Worm (Caenorhabditis elegans): ENCODE results near the gene dpf-2.

dpf-2 gene

DNA sequence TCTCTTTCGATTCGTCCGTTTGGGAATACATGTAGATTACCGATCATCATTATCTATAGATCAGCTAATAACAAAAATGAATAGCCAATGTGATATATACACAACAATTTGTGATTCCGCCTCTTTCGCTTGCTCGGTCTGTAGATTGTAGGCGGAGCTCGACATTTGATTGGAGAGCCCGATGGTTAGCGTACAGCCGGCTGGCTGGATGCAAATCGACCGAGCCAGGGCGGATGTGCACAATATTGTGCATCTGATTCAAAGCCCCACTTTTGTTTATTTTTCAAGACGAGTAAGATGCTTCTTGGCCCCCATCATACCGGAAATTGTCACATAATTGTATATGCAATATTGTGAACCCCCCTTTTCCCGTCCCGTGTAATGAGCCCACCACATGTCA lies 30.1 kb downstream of the dpf-2 start, which contains the start of gene dmd-4:
dmd-4 (minus strand) TSS at position 101 of the 400 bp plus-strand sequence.
- TF ChIP-seq unc-62 (GFP tag; optimal IDR thresholded peaks at IDR 0.05) = no peak

DNA sequence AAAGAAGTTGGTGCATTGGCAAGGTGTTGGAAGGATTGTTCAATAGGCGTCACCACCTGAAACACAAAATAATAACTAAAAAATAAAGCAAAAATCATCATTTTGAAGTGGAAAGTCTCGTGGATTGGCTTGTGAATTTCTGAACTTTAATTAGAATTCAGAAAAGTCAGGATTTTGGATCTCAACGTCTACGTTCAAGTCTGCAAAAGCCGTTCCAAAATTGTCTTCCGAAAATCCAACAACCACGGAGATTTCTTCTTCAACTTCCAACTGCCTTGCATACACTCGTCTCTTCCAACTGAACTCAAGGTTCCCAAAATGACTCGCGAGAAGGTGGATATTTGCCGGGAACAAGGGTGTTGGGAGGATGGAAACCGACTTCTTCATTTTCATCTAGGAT lies 34.1 kb downstream of the dpf-2 start, which contains the start of gene C27C12.3:
C27C12.3 (minus strand) TSS at position 101 of the 400 bp plus-strand sequence.
- no peak for TF ChIP-seq unc-62 (GFP tag; optimal IDR thresholded peaks at IDR 0.05)

DNA sequence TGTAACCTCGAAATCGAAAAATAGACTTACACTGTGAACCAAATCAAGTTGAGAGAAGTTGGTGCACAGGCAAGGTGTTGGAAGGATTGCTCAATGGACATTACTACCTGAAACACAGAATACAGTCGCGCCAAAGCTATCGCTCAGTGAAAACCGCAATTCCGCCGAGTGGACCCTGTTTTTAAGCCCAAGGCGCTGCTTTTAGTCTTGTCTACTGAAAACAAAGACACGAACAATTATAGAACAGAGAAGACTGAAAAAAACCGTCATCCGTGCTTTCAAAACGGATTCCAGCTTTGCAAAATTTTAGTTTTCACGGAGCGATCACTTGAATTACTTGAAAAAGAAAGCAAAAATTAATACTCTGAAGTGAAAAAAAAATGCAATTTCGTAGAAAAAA lies 36.6 kb downstream of the dpf-2 start, which contains the start of gene F31F6.1:
F31F6.1 (minus strand) TSS at position 101 of the 400 bp plus-strand sequence.
- TF ChIP-seq unc-62 (GFP tag; optimal IDR thresholded peaks at IDR 0.05) = no peak

DNA sequence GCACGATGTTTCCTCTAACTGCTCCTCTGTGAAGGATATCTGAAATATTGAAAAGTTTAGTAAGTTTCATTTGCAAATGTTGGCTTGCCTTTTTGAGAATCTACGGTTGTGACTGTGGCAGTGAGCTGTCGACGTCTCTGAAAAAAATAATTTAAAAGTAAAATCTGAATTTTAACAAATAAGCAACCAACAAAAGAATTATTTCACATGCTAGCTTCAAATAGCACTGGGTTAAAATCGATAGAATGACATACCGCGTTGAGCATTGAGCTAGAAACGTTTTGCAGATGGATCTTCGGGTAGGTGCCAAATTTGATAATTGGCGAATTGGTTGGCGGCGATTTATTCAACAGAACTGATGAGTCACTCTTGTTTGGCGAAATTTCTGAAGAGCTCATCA lies 40.1 kb downstream of the dpf-2 start, which contains the start of gene F31F6.2:
F31F6.2 (minus strand) TSS at position 101 of the 400 bp plus-strand sequence.
- TF ChIP-seq unc-62 (GFP tag; optimal IDR thresholded peaks at IDR 0.05) = no peak

DNA sequence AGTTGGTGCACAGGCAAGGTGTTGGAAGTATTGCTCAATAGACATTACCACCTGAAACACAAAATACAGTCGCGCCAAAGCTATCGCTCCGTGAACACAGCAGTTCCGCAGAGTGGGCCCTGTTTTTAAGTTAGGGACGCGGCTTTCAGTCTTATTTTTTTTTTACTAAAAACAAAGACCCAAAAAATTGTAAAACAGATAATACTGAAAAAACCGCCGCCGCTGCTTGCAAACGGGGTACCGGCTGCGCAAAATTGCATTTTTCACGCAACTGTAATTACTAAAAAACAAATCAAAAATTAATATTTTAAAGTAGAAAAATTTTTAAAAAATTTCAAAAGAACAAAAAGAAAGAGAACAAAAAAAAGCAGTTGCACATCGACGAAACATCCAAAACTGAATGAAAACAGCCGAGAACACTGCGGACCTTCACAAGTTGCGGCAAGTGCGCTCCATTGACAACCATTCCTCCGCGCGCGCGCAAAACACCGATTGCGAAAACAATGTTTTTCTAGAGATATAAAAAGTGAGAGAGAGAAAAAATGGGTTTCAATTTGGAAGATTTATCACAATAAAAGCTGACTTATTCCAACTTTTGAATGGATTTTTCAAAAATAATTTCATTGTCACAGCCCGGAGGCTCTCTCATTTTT lies 41.3 kb downstream of the dpf-2 start, which contains the start of gene F31F6.3:
F31F6.3 (minus strand) TSS at position 51 of the 653 bp plus-strand sequence.
- no peak for TF ChIP-seq unc-62 (GFP tag; optimal IDR thresholded peaks at IDR 0.05)

DNA sequence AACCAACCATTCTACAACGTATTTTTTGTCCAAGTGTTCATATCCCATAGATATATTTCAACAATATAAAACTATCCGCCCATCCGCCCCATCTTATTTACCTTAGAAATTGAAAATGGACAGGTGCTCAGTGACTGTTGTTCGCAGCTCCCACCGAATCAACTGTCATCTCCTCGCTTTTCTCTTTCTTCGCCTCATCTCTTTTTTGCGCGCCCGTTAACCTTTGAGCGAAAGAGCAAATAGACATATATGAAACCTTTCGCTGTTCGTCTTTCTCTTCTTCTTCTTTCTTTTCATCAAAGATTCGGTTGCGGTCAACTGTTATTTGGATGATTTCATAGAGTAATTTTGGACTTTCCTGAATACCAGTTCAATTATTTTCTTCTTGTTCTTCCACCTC lies 44.0 kb downstream of the dpf-2 start, which contains the start of gene sssh-1:
sssh-1 (plus strand) TSS at position 301 of the 400 bp plus-strand sequence.
- TF ChIP-seq unc-62 (GFP tag; optimal IDR thresholded peaks at IDR 0.05) = no peak

DNA sequence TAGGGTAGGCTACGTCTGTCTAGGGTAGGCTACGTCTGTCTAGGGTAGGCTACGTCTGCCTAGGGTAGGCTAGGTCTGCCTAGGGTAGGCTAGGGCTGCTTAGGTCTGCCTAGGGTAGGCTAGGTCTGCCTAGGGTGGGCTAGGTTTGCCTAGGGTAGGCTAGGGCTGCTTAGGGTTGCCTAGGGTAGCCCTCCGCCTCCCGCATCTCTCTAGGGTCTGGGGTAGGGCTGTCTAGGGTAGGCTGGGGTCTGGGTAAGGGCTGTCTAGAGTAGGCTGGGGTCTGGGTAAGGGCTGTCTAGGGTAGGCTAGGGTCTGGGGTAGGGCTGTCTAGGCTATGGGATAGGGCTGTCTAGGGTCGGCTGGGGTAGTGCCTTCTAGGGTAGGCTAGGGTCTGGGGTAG lies 46.1 kb downstream of the dpf-2 start:
- TF ChIP-seq unc-62 (GFP tag; optimal IDR thresholded peaks at IDR 0.05) = no peak

DNA sequence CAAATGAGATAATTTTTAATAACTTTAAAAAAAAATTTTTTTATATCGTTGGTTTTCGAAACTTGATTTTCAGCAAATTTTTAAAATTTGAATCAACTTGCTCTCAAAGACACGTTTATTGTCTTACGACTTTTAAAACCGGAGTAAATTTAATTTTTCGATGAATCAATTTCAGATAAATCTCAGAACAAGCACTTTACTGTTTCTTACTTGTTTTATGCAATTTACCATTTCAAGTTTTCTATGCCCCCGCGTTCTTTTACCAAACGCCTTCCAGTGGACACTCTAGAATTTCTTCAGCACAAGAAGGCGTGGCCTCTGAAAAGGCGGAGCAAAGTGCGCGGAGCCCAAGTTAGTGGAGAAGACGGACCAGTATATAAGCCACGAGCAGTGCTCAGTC lies 49.5 kb downstream of the dpf-2 start, which contains the start of gene flp-8:
flp-8 (plus strand) TSS at position 301 of the 400 bp plus-strand sequence.
- no peak for TF ChIP-seq unc-62 (GFP tag; optimal IDR thresholded peaks at IDR 0.05)

DNA sequence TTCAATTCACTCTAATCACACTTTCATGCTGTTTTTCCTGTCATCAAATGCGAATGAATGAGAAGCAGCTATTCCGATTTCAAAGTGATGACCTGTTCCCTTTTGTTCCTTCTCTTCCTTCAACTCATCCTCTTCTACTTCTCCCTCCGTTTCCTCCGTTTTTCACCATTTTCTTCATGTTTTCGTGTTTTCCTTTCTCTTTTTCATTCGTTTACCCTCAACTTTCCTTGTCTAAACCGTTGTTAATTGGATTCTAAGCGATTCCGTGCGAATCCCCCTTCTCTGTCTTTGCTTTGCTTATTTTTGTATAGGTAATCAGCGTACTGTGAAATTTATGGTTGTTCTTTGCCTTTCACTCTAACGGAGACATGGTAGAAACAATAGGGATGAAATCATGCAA lies 54.2 kb downstream of the dpf-2 start:
- TF ChIP-seq unc-62 (GFP tag; optimal IDR thresholded peaks at IDR 0.05) = no peak

All from whole organism, dauer.